Worm (Caenorhabditis elegans): ENCODE data around the gene rhr-1.
A peak's percentile ranks its signal among the peaks of the same experiment; 100 is the strongest.

The rhr-1 gene

DNA sequence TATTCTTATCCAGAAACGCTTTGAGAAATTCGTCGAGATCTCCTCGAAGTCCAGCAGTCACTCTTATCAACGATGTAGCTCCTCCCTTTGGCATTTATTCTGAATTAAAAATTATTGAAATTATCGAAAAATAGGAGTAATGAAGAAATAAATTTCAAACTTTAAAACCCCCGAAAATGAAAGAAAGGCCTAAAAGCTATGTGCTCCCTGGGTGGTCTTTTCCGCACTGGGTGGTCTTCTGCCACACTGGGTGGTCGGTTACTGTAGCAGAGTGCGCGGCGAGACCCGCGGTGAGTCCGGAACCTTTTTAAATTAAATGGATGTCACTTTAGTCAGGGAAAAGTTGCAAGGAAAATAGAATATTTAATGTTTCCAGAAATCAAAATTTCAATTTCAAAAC, 11.1 kb downstream of the rhr-1 start, which contains the start of gene snpc-1.3:
Gene snpc-1.3 (minus strand): TSS at position 101 of the 400 bp plus-strand sequence.
- TF ChIP-seq elt-2 (tag; optimal IDR thresholded peaks at IDR 0.05) (no peak), skn-1 (tag; optimal IDR thresholded peaks at IDR 0.05) (no peak), fkh-2 (tag; optimal IDR thresholded peaks at IDR 0.05) (no peak), ceh-28 (tag; optimal IDR thresholded peaks at IDR 0.05) (no peak), sea-2 (GFP tag; optimal IDR thresholded peaks at IDR 0.05) (no peak), nfya-1 (tag; optimal IDR thresholded peaks at IDR 0.05; ENCODE audit: insufficient read depth) (no peak), nhr-28 (tag; optimal IDR thresholded peaks at IDR 0.05) (no peak), ceh-82 (tag; optimal IDR thresholded peaks at IDR 0.05) (no peak), mml-1 (tag; optimal IDR thresholded peaks at IDR 0.05) (no peak), nhr-11 (tag; optimal IDR thresholded peaks at IDR 0.05) (no peak), lsy-12 (tag; optimal IDR thresholded peaks at IDR 0.05) (no peak), pha-4 (tag; optimal IDR thresholded peaks at IDR 0.05) (no peak), nhr-237 (tag; optimal IDR thresholded peaks at IDR 0.05) (no peak)

DNA sequence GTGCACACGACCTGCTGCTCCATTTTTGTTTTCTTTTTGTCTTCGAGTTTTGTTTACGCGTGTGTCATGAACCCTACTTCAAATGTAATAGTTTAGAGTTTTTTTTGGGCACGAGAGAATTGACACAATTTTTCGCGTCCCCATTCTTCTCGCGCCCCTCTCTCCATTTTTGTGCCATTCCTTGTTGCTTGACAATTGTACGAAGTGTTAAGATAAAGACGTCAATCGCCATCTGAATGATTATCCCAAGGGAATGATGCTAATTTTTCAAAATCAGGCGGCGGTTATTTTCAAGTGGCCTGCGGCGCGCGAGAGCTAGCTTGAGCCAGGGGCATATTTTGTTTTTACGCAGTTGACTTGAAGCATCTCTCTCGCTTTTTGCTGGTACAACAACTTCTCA, 14.4 kb downstream of the rhr-1 start:
- TF ChIP-seq lin-39 (tag; optimal IDR thresholded peaks at IDR 0.05) = peak; percentile 46
- TF ChIP-seq daf-12 (tag; optimal IDR thresholded peaks at IDR 0.05) = no peak
- TF ChIP-seq pha-4 (tag; optimal IDR thresholded peaks at IDR 0.05) = no peak
- TF ChIP-seq nfya-1 (tag; optimal IDR thresholded peaks at IDR 0.05; ENCODE audit: insufficient read depth) = peak; percentile 15

DNA sequence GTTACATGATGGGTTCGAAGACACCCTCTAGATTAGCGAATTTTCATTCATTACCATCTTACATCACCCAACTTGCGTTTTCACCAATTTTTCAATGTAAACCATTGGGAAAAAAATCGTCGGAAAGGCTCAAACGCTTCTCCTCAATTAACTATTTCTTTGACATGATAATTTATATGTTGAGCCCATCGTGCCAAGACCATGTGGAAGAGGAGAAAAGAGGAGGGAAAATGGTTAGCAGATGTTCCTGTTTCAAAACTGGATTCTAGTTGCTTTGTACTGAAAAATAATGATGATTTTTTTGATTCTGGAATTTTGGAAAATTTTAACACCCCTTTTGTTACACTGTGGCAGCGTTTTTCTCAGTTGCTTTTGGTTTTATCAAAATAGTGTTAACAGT, 16.1 kb downstream of the rhr-1 start:
- TF ChIP-seq pqm-1 (tag; optimal IDR thresholded peaks at IDR 0.05) = no peak
- TF ChIP-seq ceh-82 (tag; optimal IDR thresholded peaks at IDR 0.05) = no peak
- TF ChIP-seq ztf-4 (tag; optimal IDR thresholded peaks at IDR 0.05) = no peak

DNA sequence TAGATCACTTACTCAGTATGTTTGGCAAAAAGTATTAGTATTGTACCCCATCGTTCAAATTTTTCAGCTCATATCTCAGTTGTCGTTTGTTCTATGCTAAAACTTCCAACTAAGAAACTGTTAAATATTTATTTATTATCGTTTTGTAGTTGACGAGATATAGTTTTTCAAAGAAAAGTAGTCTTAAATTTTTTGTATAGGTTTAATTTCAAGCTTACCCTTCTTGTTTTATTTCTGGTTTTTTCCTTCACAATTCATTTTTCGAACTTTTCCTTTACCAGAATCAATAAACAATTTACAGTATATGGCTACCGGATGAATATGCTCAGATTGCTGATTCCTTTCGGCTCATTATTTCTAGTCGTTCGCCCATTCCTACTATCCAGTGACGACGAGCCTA, 17.9 kb downstream of the rhr-1 start, which contains the start of gene F08F3.1:
Gene F08F3.1 (plus strand): TSS at position 301 of the 400 bp plus-strand sequence.
- no peak for TF ChIP-seq nfya-1 (tag; optimal IDR thresholded peaks at IDR 0.05; ENCODE audit: insufficient read depth)
- TF ChIP-seq hmg-11 (tag; optimal IDR thresholded peaks at IDR 0.05) = no peak
- no peak for TF ChIP-seq eor-1 (tag; optimal IDR thresholded peaks at IDR 0.05)
- no peak for TF ChIP-seq ceh-9 (tag; optimal IDR thresholded peaks at IDR 0.05)
- TF ChIP-seq ztf-11 (tag; optimal IDR thresholded peaks at IDR 0.05) = no peak
- TF ChIP-seq skn-1 (tag; optimal IDR thresholded peaks at IDR 0.05) = no peak
- no peak for TF ChIP-seq zag-1 (tag; optimal IDR thresholded peaks at IDR 0.05)
- no peak for TF ChIP-seq elt-1 (tag; optimal IDR thresholded peaks at IDR 0.05)
- no peak for TF ChIP-seq sea-2 (GFP tag; optimal IDR thresholded peaks at IDR 0.05)
- TF ChIP-seq nhr-67 (tag; optimal IDR thresholded peaks at IDR 0.05) = no peak
- no peak for TF ChIP-seq aly-2 (tag; optimal IDR thresholded peaks at IDR 0.05)

DNA sequence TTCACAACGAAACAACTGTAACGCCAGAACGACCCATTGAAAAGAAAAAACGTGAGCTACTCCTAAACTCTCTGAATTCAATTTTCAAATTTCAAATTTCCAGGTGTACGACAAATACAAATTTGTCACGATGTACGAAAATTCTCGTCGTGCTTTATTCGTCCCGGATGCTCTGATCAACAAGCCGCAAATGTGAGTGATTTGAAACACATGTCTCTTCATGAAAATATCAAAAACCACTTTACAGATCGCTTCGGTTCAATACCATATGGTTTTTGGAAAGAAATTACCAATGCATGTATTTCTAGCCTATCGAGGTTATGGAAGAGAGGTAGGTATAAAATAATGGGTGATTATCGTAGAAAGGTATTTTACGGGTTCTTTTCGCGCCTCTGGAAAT, 19.1 kb downstream of the rhr-1 start:
- TF ChIP-seq elt-3 (tag; optimal IDR thresholded peaks at IDR 0.05) = no peak
- TF ChIP-seq fkh-10 (GFP tag; optimal IDR thresholded peaks at IDR 0.05) = no peak
- TF ChIP-seq ztf-4 (tag; optimal IDR thresholded peaks at IDR 0.05) = no peak
- no peak for TF ChIP-seq eor-1 (tag; optimal IDR thresholded peaks at IDR 0.05)
- TF ChIP-seq ceh-9 (tag; optimal IDR thresholded peaks at IDR 0.05) = no peak
- TF ChIP-seq nhr-28 (tag; optimal IDR thresholded peaks at IDR 0.05) = no peak
- no peak for TF ChIP-seq elt-2 (tag; optimal IDR thresholded peaks at IDR 0.05)
- TF ChIP-seq ztf-11 (tag; optimal IDR thresholded peaks at IDR 0.05) = no peak
- TF ChIP-seq nhr-25 (tag; optimal IDR thresholded peaks at IDR 0.05) = no peak
- no peak for TF ChIP-seq nfya-1 (tag; optimal IDR thresholded peaks at IDR 0.05; ENCODE audit: insufficient read depth)
- no peak for TF ChIP-seq ceh-82 (tag; optimal IDR thresholded peaks at IDR 0.05)
- TF ChIP-seq unc-62 (GFP tag; optimal IDR thresholded peaks at IDR 0.05) = no peak
- TF ChIP-seq nhr-11 (tag; optimal IDR thresholded peaks at IDR 0.05) = no peak
- TF ChIP-seq lin-15B (tag; optimal IDR thresholded peaks at IDR 0.05) = no peak
- no peak for TF ChIP-seq ama-1 (optimal IDR thresholded peaks at IDR 0.05)

DNA sequence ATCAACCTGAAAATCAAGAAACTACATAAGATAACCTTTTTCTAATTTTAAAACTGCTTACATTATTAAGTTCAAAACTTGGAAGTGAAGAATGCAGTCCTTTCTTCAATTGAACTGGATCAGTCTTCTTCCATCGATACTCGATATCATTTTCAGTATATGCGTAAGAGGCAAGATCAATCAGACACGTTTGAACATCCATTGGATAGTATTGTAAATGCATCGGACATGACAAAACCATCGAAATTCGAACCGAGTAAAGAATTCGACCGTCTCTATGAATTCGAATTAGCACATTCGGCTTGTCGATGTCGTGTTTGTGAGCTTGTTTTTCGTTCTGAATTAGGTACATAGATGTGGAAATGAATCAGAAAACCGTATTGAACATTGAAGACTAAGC, 22.8 kb downstream of the rhr-1 start:
- TF ChIP-seq aly-2 (tag; optimal IDR thresholded peaks at IDR 0.05) (no peak), hmg-11 (tag; optimal IDR thresholded peaks at IDR 0.05) (no peak), daf-12 (tag; optimal IDR thresholded peaks at IDR 0.05) (no peak), fkh-10 (GFP tag; optimal IDR thresholded peaks at IDR 0.05) (no peak), elt-3 (tag; optimal IDR thresholded peaks at IDR 0.05) (no peak)
